Worm (Caenorhabditis elegans) whole organism, L4 larva: Measurements from ENCODE around the gene ppk-3.

Source experiments
- F26F4.8 ChIP-seq: fragments of 200-800 bp; sonication (Bioruptor generic); conservative IDR thresholded peaks from 2 replicates; pipeline ENCODE4 v1.3.6; 2022; ENCODE audit warnings: missing genetic modification characterization, missing compliant biosample characterization
- F49E8.2 ChIP-seq: sonication (generic microtip); optimal IDR thresholded peaks from 2 replicates; lab custom pipeline; 2016; ENCODE audit warnings: missing compliant biosample characterization, mild to moderate bottlenecking, missing genetic modification characterization, borderline replicate concordance
- R02D3.7 ChIP-seq: fragments of 150-350 bp; sonication (generic microtip); optimal IDR thresholded peaks from 3 replicates; lab custom pipeline; 2014; ENCODE audit warnings: missing biosample characterization, missing genetic modification characterization
- Y75B8A.6 ChIP-seq: fragments of 200-800 bp; sonication (Bioruptor generic); IDR thresholded peaks from 2 replicates; pipeline ENCODE4 v1.3.6; 2022; ENCODE audit warnings: missing genetic modification reagents, missing genetic modification characterization, missing compliant biosample characterization
- arid-1 ChIP-seq: fragments of 200-800 bp; sonication (Bioruptor generic); conservative IDR thresholded peaks from 2 replicates; pipeline ENCODE4 v1.3.6; 2022; ENCODE audit warnings: missing genetic modification reagents, missing genetic modification characterization, missing compliant biosample characterization
- ceh-20 ChIP-seq: fragments of 200-800 bp; sonication (Bioruptor generic); IDR thresholded peaks from 2 replicates; pipeline ENCODE4 v1.3.6; 2022; ENCODE audit warnings: missing genetic modification reagents, missing genetic modification characterization, missing compliant biosample characterization
- dmd-8 ChIP-seq: fragments of 200-800 bp; sonication (Bioruptor generic); IDR thresholded peaks from 2 replicates; pipeline ENCODE4 v1.3.6; 2022; ENCODE audit warnings: missing genetic modification characterization, missing compliant biosample characterization
- fos-1 ChIP-seq: fragments of 150-350 bp; optimal IDR thresholded peaks from 2 replicates; lab custom pipeline; 2014; ENCODE audit warnings: missing biosample characterization, missing genetic modification characterization
- gei-8 ChIP-seq: fragments of 200-800 bp; sonication (Bioruptor generic); optimal IDR thresholded peaks from 2 replicates; lab custom pipeline; 2018; ENCODE audit warnings: mild to moderate bottlenecking, missing genetic modification characterization, missing compliant biosample characterization
- hlh-11 ChIP-seq: fragments of 200-800 bp; sonication (Bioruptor generic); optimal IDR thresholded peaks from 2 replicates; lab custom pipeline; 2018; ENCODE audit warnings: mild to moderate bottlenecking, missing genetic modification characterization, missing compliant biosample characterization
- hlh-30 ChIP-seq: sonication (generic microtip); optimal IDR thresholded peaks from 2 replicates; lab custom pipeline; 2017; ENCODE audit warnings: antibody characterized with exemption, mild to moderate bottlenecking, missing genetic modification characterization, missing compliant biosample characterization; ENCODE audit not compliant: insufficient read depth
- jun-1 ChIP-seq: fragments of 150-350 bp; optimal IDR thresholded peaks from 2 replicates; lab custom pipeline; 2014; ENCODE audit warnings: missing biosample characterization, missing genetic modification reagents, missing genetic modification characterization
- lim-7 ChIP-seq: fragments of 200-800 bp; sonication (Bioruptor generic); IDR thresholded peaks from 2 replicates; pipeline ENCODE4 v1.3.6; 2022; ENCODE audit warnings: missing genetic modification characterization, missing compliant biosample characterization
- lin-13 ChIP-seq: fragments of 150-350 bp; optimal IDR thresholded peaks from 2 replicates; lab custom pipeline; 2014; ENCODE audit warnings: missing biosample characterization, missing genetic modification reagents, missing genetic modification characterization
- lin-29 ChIP-seq: fragments of 200-800 bp; sonication (Bioruptor generic); IDR thresholded peaks from 2 replicates; pipeline ENCODE4 v1.3.6; 2022; ENCODE audit warnings: missing genetic modification reagents, missing genetic modification characterization, missing compliant biosample characterization
- lin-38 ChIP-seq: fragments of 200-800 bp; sonication (Bioruptor generic); IDR thresholded peaks from 2 replicates; pipeline ENCODE4 v1.3.6; 2022; ENCODE audit warnings: missing genetic modification reagents, missing genetic modification characterization, missing compliant biosample characterization
- lin-39 ChIP-seq: fragments of 150-350 bp; optimal IDR thresholded peaks from 2 replicates; lab custom pipeline; 2014; ENCODE audit warnings: missing biosample characterization, missing genetic modification reagents, missing genetic modification characterization
- mes-2 ChIP-seq: sonication (generic microtip); optimal IDR thresholded peaks from 2 replicates; lab custom pipeline; 2016; ENCODE audit warnings: missing genotype, mild to moderate bottlenecking, missing genetic modification characterization, missing compliant biosample characterization; ENCODE audit not compliant: poor library complexity, severe bottlenecking
- mxl-3 ChIP-seq: fragments of 200-800 bp; sonication (Bioruptor generic); optimal IDR thresholded peaks from 2 replicates; lab custom pipeline; 2018; ENCODE audit warnings: mild to moderate bottlenecking, missing genetic modification characterization, missing compliant biosample characterization
- nhr-10 ChIP-seq: fragments of 150-350 bp; optimal IDR thresholded peaks from 2 replicates; lab custom pipeline; 2014; ENCODE audit warnings: missing biosample characterization, missing genetic modification characterization
- nhr-102 ChIP-seq: sonication (generic microtip); optimal IDR thresholded peaks from 2 replicates; lab custom pipeline; 2016; ENCODE audit warnings: mild to moderate bottlenecking, missing genetic modification characterization, moderate library complexity, missing compliant biosample characterization
- nhr-11 ChIP-seq: fragments of 150-350 bp; optimal IDR thresholded peaks from 2 replicates; lab custom pipeline; 2014; ENCODE audit warnings: missing biosample characterization, missing genetic modification characterization
- nhr-237 ChIP-seq: sonication (generic microtip); optimal IDR thresholded peaks from 2 replicates; lab custom pipeline; 2017; ENCODE audit warnings: missing biosample characterization, missing genetic modification characterization
- nhr-25 ChIP-seq: sonication (generic microtip); optimal IDR thresholded peaks from 2 replicates; lab custom pipeline; 2017; ENCODE audit warnings: missing genetic modification characterization, mild to moderate bottlenecking, missing compliant biosample characterization, antibody characterized with exemption, moderate library complexity, borderline replicate concordance; ENCODE audit not compliant: insufficient read depth
- nhr-28 ChIP-seq: fragments of 150-350 bp; optimal IDR thresholded peaks from 2 replicates; lab custom pipeline; 2014; ENCODE audit warnings: missing biosample characterization, missing genetic modification characterization
- nhr-48 ChIP-seq: sonication (generic microtip); optimal IDR thresholded peaks from 2 replicates; lab custom pipeline; 2016; ENCODE audit warnings: mild to moderate bottlenecking, missing genetic modification characterization, missing compliant biosample characterization
- pha-4 ChIP-seq, 2 experiments: fragments of 150-350 bp in 1 of 2; fragments of 200-800 bp in 1 of 2; sonication (Bioruptor generic) in 1 of 2; IDR thresholded peaks in 1 of 2; optimal IDR thresholded peaks in 1 of 2; 2 replicates each; pipeline versions ENCODE4 v1.3.6 to Lab custom; 2014 to 2022; ENCODE audit warnings: missing genetic modification characterization in 2 of 2, missing genetic modification reagents in 2 of 2, missing biosample characterization in 1 of 2, missing compliant biosample characterization in 1 of 2
- php-3 ChIP-seq: fragments of 200-800 bp; sonication (Bioruptor generic); IDR thresholded peaks from 2 replicates; pipeline ENCODE4 v1.3.6; 2022; ENCODE audit warnings: missing genetic modification reagents, missing genetic modification characterization, missing compliant biosample characterization
- spr-1 ChIP-seq: sonication (generic microtip); optimal IDR thresholded peaks from 2 replicates; lab custom pipeline; 2016; ENCODE audit warnings: mild to moderate bottlenecking, missing genetic modification characterization, missing compliant biosample characterization
- spr-3 ChIP-seq: fragments of 200-800 bp; sonication (Bioruptor generic); optimal IDR thresholded peaks from 2 replicates; lab custom pipeline; 2018; ENCODE audit warnings: mild to moderate bottlenecking, missing genetic modification characterization, missing compliant biosample characterization
- tag-97 ChIP-seq: fragments of 200-800 bp; sonication (Bioruptor generic); IDR thresholded peaks from 2 replicates; pipeline ENCODE4 v1.3.6; 2022; ENCODE audit warnings: missing genetic modification characterization, missing compliant biosample characterization
- tra-1 ChIP-seq: fragments of 200-800 bp; sonication (Bioruptor generic); IDR thresholded peaks from 2 replicates; pipeline ENCODE4 v1.3.6; 2022; ENCODE audit warnings: missing genetic modification reagents, missing genetic modification characterization, missing compliant biosample characterization
- unc-62 ChIP-seq, 3 experiments: fragments of 150-350 bp in 1 of 3; sonication (generic microtip); optimal IDR thresholded peaks in 2 of 3; peaks in 1 of 3; 1 replicate in 1 of 3; 2 replicates in 2 of 3; lab custom pipeline; 2014 to 2017; ENCODE audit warnings: missing biosample characterization in 3 of 3, missing genetic modification characterization in 3 of 3, missing genetic modification reagents in 3 of 3, missing genotype in 1 of 3
- zag-1 ChIP-seq: fragments of 150-350 bp; optimal IDR thresholded peaks from 2 replicates; lab custom pipeline; 2014; ENCODE audit warnings: missing biosample characterization, missing genetic modification characterization
- zip-2 ChIP-seq: fragments of 150-350 bp; optimal IDR thresholded peaks from 2 replicates; lab custom pipeline; 2014; ENCODE audit warnings: missing biosample characterization, missing genetic modification characterization
- ztf-11 ChIP-seq: fragments of 150-350 bp; optimal IDR thresholded peaks from 2 replicates; lab custom pipeline; 2014; ENCODE audit warnings: missing biosample characterization, missing genetic modification characterization

The ppk-3 gene

DNA sequence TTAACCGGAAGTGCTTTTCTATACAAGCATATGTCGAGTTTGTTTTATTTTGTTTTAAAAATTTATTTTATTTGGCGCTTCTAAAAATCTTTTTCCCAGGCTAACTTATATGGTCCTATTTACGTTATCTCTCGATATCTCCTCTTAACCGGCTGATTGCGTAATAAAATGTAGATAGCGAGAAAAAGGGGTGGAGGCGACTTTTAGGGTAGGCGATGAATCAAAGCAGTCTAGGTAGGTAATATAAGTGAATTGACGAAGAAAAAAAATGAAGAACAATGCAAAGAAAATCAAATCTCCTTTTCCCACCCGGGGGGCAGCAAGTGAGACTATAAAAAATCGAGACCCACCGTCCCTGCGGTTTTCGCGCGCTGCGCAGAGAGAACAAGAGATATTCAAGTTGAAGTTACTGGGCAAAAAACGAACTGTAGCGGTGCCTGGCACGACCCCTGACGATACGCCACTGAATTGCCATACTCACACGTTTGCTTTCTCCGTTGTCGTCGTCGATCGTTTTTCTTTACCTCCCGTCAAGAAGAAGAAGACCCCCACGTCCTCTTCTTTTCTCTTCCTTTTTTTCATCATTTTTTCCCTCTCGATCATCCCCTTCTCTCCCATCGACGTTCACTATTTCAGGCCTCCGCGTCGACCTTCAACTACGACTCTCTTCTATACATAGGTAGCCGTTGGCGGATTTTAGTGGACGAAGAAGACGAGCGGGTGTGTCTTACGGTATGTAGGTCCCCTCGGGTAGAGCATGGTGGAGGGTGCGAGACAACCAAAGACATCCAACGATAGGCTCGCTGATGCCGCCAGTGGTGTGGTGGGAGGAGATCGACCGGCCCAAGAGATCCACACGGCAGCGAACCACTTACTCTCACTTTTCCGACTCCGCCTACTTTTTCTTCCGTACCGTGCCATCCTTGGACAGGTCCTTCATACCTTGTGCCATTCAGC, 32.7 kb upstream of the ppk-3 start, which contains the start of gene nhr-25 (continued):
- no peak for TF ChIP-seq nhr-237 (tag; lab: Kevin White, UChicago)
- no peak for TF ChIP-seq lin-13 (GFP tag; lab: Kevin White, UChicago)
- TF ChIP-seq gei-8 = no peak
- TF ChIP-seq nhr-11 (tag; lab: Kevin White, UChicago) = no peak
- no peak for TF ChIP-seq dmd-8
- TF ChIP-seq spr-3 (GFP tag; lab: Kevin White, UChicago) = no peak
- no peak for TF ChIP-seq lin-39
- TF ChIP-seq mes-2 (tag; lab: Kevin White, UChicago) = no peak
- TF ChIP-seq F49E8.2 (tag; lab: Kevin White, UChicago) = no peak
- no peak for TF ChIP-seq arid-1 (GFP tag; lab: Robert Waterston, UW)
- TF ChIP-seq spr-1 = no peak
- TF ChIP-seq Y75B8A.6 (GFP tag; lab: Robert Waterston, UW) = no peak
- TF ChIP-seq F26F4.8 = no peak
- no peak for TF ChIP-seq nhr-10 (tag; lab: Kevin White, UChicago)
- no peak for TF ChIP-seq php-3 (GFP tag; lab: Robert Waterston, UW)

DNA sequence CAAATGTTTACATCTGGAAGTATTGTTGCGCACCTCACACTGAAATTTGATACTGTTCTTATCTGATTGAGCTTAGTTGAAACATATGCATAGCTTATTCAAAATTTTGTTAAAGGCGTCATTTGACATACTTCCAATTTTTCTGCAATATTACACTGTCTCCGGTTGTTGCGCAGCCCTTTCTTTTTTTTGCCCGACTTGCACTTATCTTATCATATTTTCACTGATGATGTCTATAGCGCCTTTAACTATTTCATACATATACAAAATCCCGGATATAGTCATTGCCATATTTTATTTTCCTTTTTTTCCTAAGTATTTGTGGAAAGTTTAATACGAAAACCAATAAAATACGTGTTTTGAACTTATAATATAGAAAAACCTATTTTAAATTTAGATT, 31.3 kb upstream of the ppk-3 start:
- no peak for TF ChIP-seq jun-1
- peak; percentile 54 for TF ChIP-seq nhr-25 (tag; lab: Kevin White, UChicago)

DNA sequence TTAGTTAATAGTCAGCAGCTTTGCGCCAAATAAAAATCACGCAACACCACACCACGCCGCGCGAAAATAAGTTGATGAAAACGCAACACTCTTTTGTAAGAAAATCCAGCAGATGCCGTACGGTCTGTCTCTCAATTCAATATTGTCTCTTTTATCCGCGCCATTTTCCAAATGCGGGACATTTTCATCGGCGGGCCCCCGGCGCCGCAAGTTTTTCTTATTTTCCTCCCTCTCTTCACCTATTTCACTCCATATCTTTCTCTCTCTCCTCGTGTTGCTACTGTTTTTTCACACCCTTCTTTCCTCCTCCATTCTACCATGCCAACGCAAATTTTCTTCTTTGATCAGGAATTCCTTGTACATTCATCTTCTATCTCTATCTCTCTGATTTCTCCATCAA, 30.9 kb upstream of the ppk-3 start:
- TF ChIP-seq tra-1 (GFP tag; lab: Robert Waterston, UW) (no peak), nhr-102 (tag; lab: Kevin White, UChicago) (no peak), hlh-30 (tag; lab: Kevin White, UChicago) (peak; percentile 25), lim-7 (GFP tag; lab: Robert Waterston, UW) (no peak), ceh-20 (GFP tag; lab: Robert Waterston, UW) (no peak), hlh-11 (tag; lab: Kevin White, UChicago) (peak; percentile 6), tag-97 (GFP tag; lab: Robert Waterston, UW) (no peak), gei-8 (no peak), ztf-11 (tag; lab: Kevin White, UChicago) (no peak), php-3 (GFP tag; lab: Robert Waterston, UW) (no peak), unc-62 (GFP tag; optimal IDR thresholded peaks at IDR 0.05 in 1 of 2; lab: Kevin White, UChicago) (peak in 1 of 2 experiments; percentile 1), unc-62 (tag; optimal IDR thresholded peaks at IDR 0.05; lab: Kevin White, UChicago) (no peak), F26F4.8 (no peak), lin-29 (no peak), nhr-48 (tag; lab: Kevin White, UChicago) (peak; percentile 5), nhr-28 (tag; lab: Kevin White, UChicago) (no peak), zip-2 (tag; lab: Kevin White, UChicago) (no peak), lin-38 (GFP tag; lab: Robert Waterston, UW) (no peak), R02D3.7 (tag; lab: Kevin White, UChicago) (no peak), pha-4 (GFP tag; IDR thresholded peaks at IDR 0.05; lab: Robert Waterston, UW) (no peak), pha-4 (tag; optimal IDR thresholded peaks at IDR 0.05; lab: Kevin White, UChicago) (no peak), mxl-3 (peak; percentile 16), zag-1 (tag; lab: Kevin White, UChicago) (no peak), spr-3 (GFP tag; lab: Kevin White, UChicago) (no peak), fos-1 (no peak)
